Worm (Caenorhabditis elegans) whole organism, L2 larva: ENCODE results near the gene F58F9.8.

Source experiments
- F13H6.1 ChIP-seq: sonication (generic microtip); optimal IDR thresholded peaks from 2 replicates; lab custom pipeline; 2016; ENCODE audit warnings: missing genetic modification characterization, missing compliant biosample characterization
- R02D3.7 ChIP-seq: fragments of 150-350 bp; optimal IDR thresholded peaks from 2 replicates; lab custom pipeline; 2014; ENCODE audit warnings: missing biosample characterization, missing genetic modification characterization
- ZK546.5 ChIP-seq: sonication (generic microtip); optimal IDR thresholded peaks from 2 replicates; lab custom pipeline; 2017; ENCODE audit warnings: missing biosample characterization, missing genetic modification characterization
- alr-1 ChIP-seq: fragments of 150-350 bp; optimal IDR thresholded peaks from 2 replicates; lab custom pipeline; 2014; ENCODE audit warnings: missing biosample characterization, missing genetic modification characterization
- ama-1 ChIP-seq: fragments of 150-350 bp; optimal IDR thresholded peaks from 2 replicates; lab custom pipeline; 2018; ENCODE audit warnings: inconsistent platforms
- blmp-1 ChIP-seq: sonication (generic microtip); optimal IDR thresholded peaks from 2 replicates; lab custom pipeline; 2017; ENCODE audit warnings: missing genetic modification characterization, mild to moderate bottlenecking, missing compliant biosample characterization, antibody characterized with exemption, moderate library complexity; ENCODE audit not compliant: insufficient read depth
- ceh-16 ChIP-seq: fragments of 150-350 bp; optimal IDR thresholded peaks from 2 replicates; lab custom pipeline; 2014; ENCODE audit warnings: missing biosample characterization, missing genetic modification characterization
- ceh-82 ChIP-seq: fragments of 150-350 bp; optimal IDR thresholded peaks from 2 replicates; lab custom pipeline; 2014; ENCODE audit warnings: missing biosample characterization, missing genetic modification characterization
- crh-2 ChIP-seq: sonication (generic microtip); optimal IDR thresholded peaks from 2 replicates; lab custom pipeline; 2017; ENCODE audit warnings: missing biosample characterization, missing genetic modification characterization
- egl-27 ChIP-seq: sonication (generic microtip); optimal IDR thresholded peaks from 3 replicates; lab custom pipeline; 2017; ENCODE audit warnings: missing biosample characterization, missing genetic modification reagents, missing genetic modification characterization
- elt-1 ChIP-seq: fragments of 150-350 bp; optimal IDR thresholded peaks from 2 replicates; lab custom pipeline; 2014; ENCODE audit warnings: missing biosample characterization, missing genetic modification characterization
- elt-3 ChIP-seq: sonication (generic microtip); optimal IDR thresholded peaks from 2 replicates; lab custom pipeline; 2017; ENCODE audit warnings: missing biosample characterization, missing genetic modification characterization
- fos-1 ChIP-seq: fragments of 150-350 bp; optimal IDR thresholded peaks from 2 replicates; lab custom pipeline; 2014; ENCODE audit warnings: missing biosample characterization, missing genetic modification characterization
- gmeb-1 ChIP-seq: fragments of 150-350 bp; optimal IDR thresholded peaks from 2 replicates; lab custom pipeline; 2014; ENCODE audit warnings: missing biosample characterization, missing genetic modification characterization
- lin-11 ChIP-seq: fragments of 150-350 bp; sonication (generic microtip); optimal IDR thresholded peaks from 2 replicates; lab custom pipeline; 2014; ENCODE audit warnings: missing biosample characterization, missing genetic modification characterization, inconsistent platforms, mixed read lengths
- lin-39 ChIP-seq: fragments of 150-350 bp; optimal IDR thresholded peaks from 2 replicates; lab custom pipeline; 2014; ENCODE audit warnings: missing biosample characterization, missing genetic modification reagents, missing genetic modification characterization
- lsy-2 ChIP-seq, 2 experiments: fragments of 150-350 bp in 1 of 2; sonication (generic microtip) in 1 of 2; optimal IDR thresholded peaks; 2 replicates each; lab custom pipeline; 2014 to 2017; ENCODE audit warnings: missing biosample characterization in 2 of 2, missing genetic modification characterization in 2 of 2
- mbf-1 ChIP-seq: sonication (generic microtip); optimal IDR thresholded peaks from 2 replicates; lab custom pipeline; 2017; ENCODE audit warnings: missing biosample characterization, missing genetic modification characterization
- mdl-1 ChIP-seq, 2 experiments: fragments of 150-350 bp in 1 of 2; sonication (generic microtip) in 1 of 2; optimal IDR thresholded peaks; 2 replicates each; lab custom pipeline; 2017; ENCODE audit warnings: missing biosample characterization in 2 of 2, missing genetic modification characterization in 2 of 2
- nhr-10 ChIP-seq: sonication (generic microtip); optimal IDR thresholded peaks from 2 replicates; lab custom pipeline; 2017; ENCODE audit warnings: missing biosample characterization, missing genetic modification characterization
- nhr-12 ChIP-seq: fragments of 150-350 bp; optimal IDR thresholded peaks from 2 replicates; lab custom pipeline; 2014; ENCODE audit warnings: missing biosample characterization, missing genetic modification characterization
- nhr-129 ChIP-seq: fragments of 150-350 bp; optimal IDR thresholded peaks from 2 replicates; lab custom pipeline; 2014; ENCODE audit warnings: missing biosample characterization, missing genetic modification characterization
- nhr-23 ChIP-seq: fragments of 150-350 bp; optimal IDR thresholded peaks from 2 replicates; lab custom pipeline; 2014; ENCODE audit warnings: missing biosample characterization, missing genetic modification reagents, missing genetic modification characterization
- nhr-25 ChIP-seq: fragments of 150-350 bp; sonication (generic microtip); optimal IDR thresholded peaks from 3 replicates; lab custom pipeline; 2014; ENCODE audit warnings: missing biosample characterization, missing genetic modification characterization
- nhr-6 ChIP-seq: fragments of 150-350 bp; optimal IDR thresholded peaks from 2 replicates; lab custom pipeline; 2014; ENCODE audit warnings: missing biosample characterization, missing genetic modification characterization
- sem-4 ChIP-seq: fragments of 150-350 bp; optimal IDR thresholded peaks from 2 replicates; lab custom pipeline; 2014; ENCODE audit warnings: missing biosample characterization, missing genetic modification reagents, missing genetic modification characterization
- sma-3 ChIP-seq: sonication (generic microtip); optimal IDR thresholded peaks from 2 replicates; lab custom pipeline; 2016; ENCODE audit warnings: missing genetic modification reagents, missing genetic modification characterization, missing compliant biosample characterization
- sma-9 ChIP-seq, 2 experiments: fragments of 150-350 bp in 1 of 2; sonication (generic microtip) in 1 of 2; optimal IDR thresholded peaks; 2 replicates each; lab custom pipeline; 2014 to 2016; ENCODE audit warnings: missing genetic modification characterization in 2 of 2, mild to moderate bottlenecking in 1 of 2, missing biosample characterization in 1 of 2, missing compliant biosample characterization in 1 of 2, missing genetic modification reagents in 1 of 2, moderate library complexity in 1 of 2
- snpc-4 ChIP-seq: fragments of 150-350 bp; optimal IDR thresholded peaks from 2 replicates; lab custom pipeline; 2014; ENCODE audit warnings: missing biosample characterization, missing genetic modification characterization
- unc-55 ChIP-seq: fragments of 150-350 bp; sonication (generic microtip); optimal IDR thresholded peaks from 3 replicates; lab custom pipeline; 2014; ENCODE audit warnings: missing biosample characterization, missing genetic modification reagents, missing genetic modification characterization
- unc-62 ChIP-seq: fragments of 150-350 bp; optimal IDR thresholded peaks from 2 replicates; lab custom pipeline; 2014; ENCODE audit warnings: missing biosample characterization, missing genetic modification reagents, missing genetic modification characterization
- ztf-11 ChIP-seq: sonication (generic microtip); optimal IDR thresholded peaks from 2 replicates; lab custom pipeline; 2017; ENCODE audit warnings: missing biosample characterization, missing genetic modification characterization

The F58F9.8 gene

DNA sequence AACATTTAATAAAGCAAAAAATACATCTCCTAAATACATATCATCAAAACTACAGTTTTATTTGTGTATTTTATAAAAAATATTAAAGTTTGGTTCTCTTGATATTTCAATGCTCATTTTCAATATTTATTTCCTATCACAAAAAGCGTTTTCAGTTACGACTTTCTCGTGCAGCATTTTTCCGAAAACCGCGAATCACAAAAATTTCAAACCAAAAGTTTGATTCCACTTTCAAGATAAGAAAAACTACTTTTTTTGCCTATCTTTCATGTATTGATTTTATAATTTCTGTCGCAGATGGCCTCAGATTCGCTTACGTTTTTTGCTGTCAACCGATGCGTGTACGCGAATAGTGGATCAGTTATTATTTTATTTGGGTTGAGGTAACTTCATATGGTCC, 18.5 kb upstream of the F58F9.8 start, which contains the start of gene C49A9.4:
C49A9.4 (plus strand) TSS at position 265 of the 400 bp plus-strand sequence.
- TF ChIP-seq egl-27 (tag; lab: Kevin White, UChicago) (no peak), sma-9 (GFP tag; optimal IDR thresholded peaks at IDR 0.05; lab: Kevin White, UChicago) (peak; percentile 22), sma-9 (tag; optimal IDR thresholded peaks at IDR 0.05; lab: Kevin White, UChicago) (no peak), lsy-2 (tag; optimal IDR thresholded peaks at IDR 0.05; lab: Kevin White, UChicago) (no peak), fos-1 (tag; lab: Kevin White, UChicago) (peak; percentile 78), sma-3 (GFP tag; lab: Kevin White, UChicago) (no peak), ceh-82 (tag; lab: Kevin White, UChicago) (no peak), blmp-1 (no peak), nhr-23 (tag; lab: Kevin White, UChicago) (no peak), gmeb-1 (tag; lab: Kevin White, UChicago) (peak; percentile 23), alr-1 (tag; lab: Kevin White, UChicago) (no peak), ceh-16 (tag; lab: Kevin White, UChicago) (no peak), lin-11 (tag; lab: Kevin White, UChicago) (no peak)

DNA sequence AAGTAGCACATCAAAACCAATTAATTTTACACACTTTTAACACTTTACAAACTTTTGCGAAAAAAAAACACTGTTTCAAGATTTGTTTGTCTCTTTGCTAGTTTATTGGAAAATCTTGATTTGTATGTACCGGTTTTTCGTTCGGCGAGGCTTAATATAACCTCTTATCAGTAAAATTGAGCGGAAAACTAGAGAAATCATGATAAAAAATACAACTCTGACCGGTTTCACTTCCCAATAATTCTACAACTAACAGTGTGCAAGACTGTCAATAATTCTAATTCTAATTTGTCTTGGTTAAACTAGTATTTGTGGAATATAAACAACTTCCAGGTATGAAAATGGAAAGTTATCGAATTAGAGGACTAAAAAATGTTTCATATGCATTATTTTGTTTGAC, 16.1 kb upstream of the F58F9.8 start, which contains the start of gene C49A9.3:
C49A9.3 (plus strand) TSS at position 212 of the 400 bp plus-strand sequence.
- TF ChIP-seq nhr-25 (tag; lab: Kevin White, UChicago) (no peak), snpc-4 (no peak), nhr-23 (tag; lab: Kevin White, UChicago) (no peak), elt-3 (tag; lab: Kevin White, UChicago) (no peak), nhr-12 (no peak), ztf-11 (tag; lab: Kevin White, UChicago) (no peak), fos-1 (tag; lab: Kevin White, UChicago) (peak; percentile 82)
- TF ChIP-seq, all 48 proteins: peak for 1

- TF ChIP-seq egl-27 (tag; lab: Kevin White, UChicago): no peak
- TF ChIP-seq elt-1: no peak
- no peak for TF ChIP-seq nhr-10 (tag; lab: Kevin White, UChicago)
- TF ChIP-seq crh-2: no peak
Observed at ce11 chrIV:6225143-6225542, 12.8 kb upstream of the F58F9.8 start, which contains the start of gene C49A9.2. Gene C49A9.2 (plus strand): TSS chrIV:6225443.

- TF ChIP-seq fos-1 (tag; lab: Kevin White, UChicago) (peak; percentile 72), mbf-1 (tag; lab: Kevin White, UChicago) (no peak)
Observed at ce11 chrIV:6227974-6228373, 10.0 kb upstream of the F58F9.8 start, which contains the start of gene C49A9.1. Gene C49A9.1 (plus strand): TSS chrIV:6228190.

DNA sequence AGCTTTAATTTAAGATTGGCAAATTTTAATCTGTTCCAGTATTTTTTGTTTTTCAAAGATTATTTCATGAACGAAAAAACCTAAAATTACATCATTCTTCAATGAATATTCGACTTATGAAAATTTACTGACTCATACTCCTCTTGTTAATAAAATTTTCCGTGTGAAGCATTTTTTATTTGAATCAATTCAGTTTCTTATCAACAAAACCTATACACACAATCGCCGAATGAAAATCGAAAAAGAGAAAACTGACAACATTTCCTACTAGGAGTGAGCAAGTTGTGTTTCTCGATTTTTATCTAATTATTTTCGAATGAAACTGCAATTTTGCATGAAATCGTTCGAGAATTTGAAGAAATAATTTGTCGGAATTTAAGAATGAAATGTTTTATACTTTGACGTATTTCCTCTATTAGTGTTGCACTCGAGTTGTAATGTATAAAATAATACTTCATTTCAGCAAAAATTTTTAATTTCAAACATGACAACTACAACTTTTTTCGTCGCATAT, 7.4 kb upstream of the F58F9.8 start, which contains the start of gene F58F9.4:
F58F9.4 (plus strand) TSS at position 464 of the 514 bp plus-strand sequence.
- TF ChIP-seq ceh-82 (tag; lab: Kevin White, UChicago): no peak
- TF ChIP-seq fos-1 (tag; lab: Kevin White, UChicago): peak; percentile 93
- no peak for TF ChIP-seq ZK546.5 (tag; lab: Kevin White, UChicago)
- TF ChIP-seq, all 48 proteins: peak for 1

DNA sequence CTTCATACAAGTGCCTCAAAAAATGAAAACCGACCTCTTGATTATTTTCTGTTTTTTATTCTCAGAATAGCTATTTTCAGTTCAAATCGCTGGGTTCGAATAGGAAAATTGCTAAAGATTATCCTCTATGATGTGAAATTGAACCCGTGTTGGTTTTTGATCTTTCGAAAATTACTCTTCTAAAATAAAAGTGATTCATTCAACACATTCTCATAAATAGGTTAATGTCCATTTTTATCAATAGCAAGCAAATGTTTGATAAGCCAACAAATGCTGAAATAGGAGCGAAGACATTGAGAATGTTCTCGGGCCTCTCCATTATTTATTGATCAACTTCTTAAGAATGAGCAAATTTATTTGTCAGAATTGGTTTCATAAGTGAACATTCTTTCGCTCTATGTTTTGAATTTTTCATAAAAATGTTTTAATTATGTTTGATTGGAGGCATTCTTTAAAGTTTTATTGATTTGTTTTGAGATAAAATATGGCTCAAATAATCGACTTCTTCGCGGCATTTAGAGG, 5.1 kb upstream of the F58F9.8 start, which contains the start of gene F58F9.3:
F58F9.3 (plus strand) TSS at position 472 of the 522 bp plus-strand sequence.
- TF ChIP-seq snpc-4 (no peak), mbf-1 (tag; lab: Kevin White, UChicago) (no peak), unc-62 (GFP tag; lab: Kevin White, UChicago) (no peak), nhr-129 (tag; lab: Kevin White, UChicago) (no peak), nhr-6 (tag; lab: Kevin White, UChicago) (no peak), lin-39 (tag; lab: Kevin White, UChicago) (no peak), crh-2 (peak; percentile 3), alr-1 (tag; lab: Kevin White, UChicago) (no peak), sem-4 (no peak), fos-1 (tag; lab: Kevin White, UChicago) (peak; percentile 89)
- TF ChIP-seq, all 48 proteins: peak for 2

- TF ChIP-seq ceh-82 (tag; lab: Kevin White, UChicago) (no peak), sem-4 (no peak), R02D3.7 (tag; lab: Kevin White, UChicago) (no peak), ama-1 (lab: Kevin White, UChicago) (no peak), sma-9 (GFP tag; optimal IDR thresholded peaks at IDR 0.05; lab: Kevin White, UChicago) (no peak), sma-9 (tag; optimal IDR thresholded peaks at IDR 0.05; lab: Kevin White, UChicago) (no peak), F13H6.1 (no peak), ceh-16 (tag; lab: Kevin White, UChicago) (no peak), sma-3 (GFP tag; lab: Kevin White, UChicago) (no peak), unc-55 (GFP tag; lab: Kevin White, UChicago) (no peak), crh-2 (no peak), nhr-23 (tag; lab: Kevin White, UChicago) (no peak), mdl-1 (tag; optimal IDR thresholded peaks at IDR 0.05; lab: Kevin White, UChicago) (no peak), nhr-12 (no peak)
Observed at ce11 chrIV:6239993-6240392, 2.0 kb downstream of the F58F9.8 start, which contains the start of gene F58F9.9. Gene F58F9.9 (plus strand): TSS chrIV:6240293.
